Worm (Caenorhabditis elegans): ENCODE data around the gene smrc-1.

DNA sequence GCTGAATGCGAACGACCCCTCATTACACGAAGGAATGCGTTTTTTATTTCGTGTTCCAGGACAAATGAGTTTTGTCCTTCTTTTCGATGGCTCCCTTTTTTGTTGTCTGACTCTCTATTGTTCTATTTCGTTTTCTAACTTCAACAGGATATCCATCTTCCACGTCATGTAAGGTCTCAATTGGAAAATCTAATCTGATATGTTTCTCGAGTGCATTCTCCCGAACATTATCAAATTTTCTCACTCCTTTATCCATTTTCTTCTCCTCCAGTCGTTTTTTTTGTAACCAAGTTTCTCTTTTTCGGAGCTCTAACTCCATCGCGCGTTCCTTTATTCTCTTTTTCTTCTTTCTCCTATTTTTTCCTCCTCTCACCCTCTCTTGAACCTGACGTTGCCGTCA is 40.3 kb upstream of the smrc-1 start:
- no peak for TF ChIP-seq him-1 (tag; optimal IDR thresholded peaks at IDR 0.05)
- TF ChIP-seq dao-5 (tag; optimal IDR thresholded peaks at IDR 0.05), result no peak
- no peak for TF ChIP-seq W03F9.2 (tag; optimal IDR thresholded peaks at IDR 0.05)
